Fruit fly (Drosophila melanogaster): ENCODE data around the gene CG42245.

DNA sequence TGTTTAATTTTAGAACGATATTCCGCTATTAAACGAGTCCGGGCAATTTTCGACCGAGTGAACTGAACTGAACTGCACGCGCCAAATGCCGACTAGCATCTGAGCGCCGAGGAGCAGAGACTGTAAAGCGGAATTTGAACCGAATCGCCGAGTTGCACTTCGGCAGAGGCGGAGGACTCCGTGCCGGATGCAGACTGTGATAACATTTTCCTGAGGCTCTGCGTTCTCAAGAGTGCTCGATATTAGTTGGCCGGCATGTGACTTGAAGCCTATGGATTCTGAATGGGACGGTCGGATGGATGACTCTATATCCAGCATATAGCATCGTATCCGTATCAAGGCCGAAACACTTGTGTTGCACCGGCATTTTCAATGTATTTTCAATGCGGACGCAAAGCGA, 1.6 kb upstream of the CG42245 start, which contains the start of gene Pxn:
- TF ChIP-seq Dfd (GFP tag; optimal IDR thresholded peaks at IDR 0.05): no peak
- no peak for TF ChIP-seq CG2678 (tag; optimal IDR thresholded peaks at IDR 0.05)
